Worm (Caenorhabditis elegans) whole organism, mixed stage, embryonic: ENCODE measurements around the gene grl-22.

ENCODE experiments used
- blmp-1 ChIP-seq: fragments of 150-350 bp; optimal IDR thresholded peaks from 2 replicates; lab custom pipeline; 2014; ENCODE audit warnings: missing biosample characterization, missing genetic modification characterization
- ceh-83 ChIP-seq: fragments of 200-800 bp; sonication (Bioruptor generic); optimal IDR thresholded peaks from 2 replicates; lab custom pipeline; 2018; ENCODE audit warnings: mild to moderate bottlenecking, missing genetic modification characterization, missing compliant biosample characterization
- cnd-1 ChIP-seq: fragments of 200-800 bp; sonication (Bioruptor generic); optimal IDR thresholded peaks from 2 replicates; lab custom pipeline; 2018; ENCODE audit warnings: mild to moderate bottlenecking, missing genetic modification characterization, missing compliant biosample characterization
- elt-3 ChIP-seq: fragments of 150-350 bp; optimal IDR thresholded peaks from 2 replicates; lab custom pipeline; 2014; ENCODE audit warnings: missing biosample characterization, missing genetic modification characterization
- lsy-2 ChIP-seq: fragments of 150-350 bp; optimal IDR thresholded peaks from 2 replicates; lab custom pipeline; 2014; ENCODE audit warnings: missing biosample characterization, missing genetic modification characterization
- nhr-2 ChIP-seq: fragments of 150-350 bp; optimal IDR thresholded peaks from 2 replicates; lab custom pipeline; 2014; ENCODE audit warnings: missing biosample characterization, missing genetic modification characterization
- nhr-76 ChIP-seq: sonication (generic microtip); optimal IDR thresholded peaks from 2 replicates; lab custom pipeline; 2017; ENCODE audit warnings: missing biosample characterization, missing genetic modification characterization
- snpc-4 ChIP-seq: fragments of 150-350 bp; optimal IDR thresholded peaks from 2 replicates; lab custom pipeline; 2014; ENCODE audit warnings: missing biosample characterization, missing genetic modification characterization
- unc-39 ChIP-seq: fragments of 150-350 bp; optimal IDR thresholded peaks from 2 replicates; lab custom pipeline; 2014; ENCODE audit warnings: missing biosample characterization, missing genetic modification characterization
- unc-62 ChIP-seq: fragments of 150-350 bp; optimal IDR thresholded peaks from 2 replicates; lab custom pipeline; 2014; ENCODE audit warnings: missing biosample characterization, missing genetic modification reagents, missing genetic modification characterization
- zip-8 ChIP-seq: fragments of 150-350 bp; optimal IDR thresholded peaks from 2 replicates; lab custom pipeline; 2014; ENCODE audit warnings: missing biosample characterization, missing genetic modification characterization
- ztf-11 ChIP-seq: fragments of 150-350 bp; optimal IDR thresholded peaks from 2 replicates; lab custom pipeline; 2014; ENCODE audit warnings: missing biosample characterization, missing genetic modification characterization

- TF ChIP-seq nhr-2 = no peak
- TF ChIP-seq ceh-83 (GFP tag; lab: Kevin White, UChicago) = no peak
- no peak for TF ChIP-seq snpc-4 (tag; lab: Kevin White, UChicago)
- no peak for TF ChIP-seq nhr-76 (tag; lab: Kevin White, UChicago)
- TF ChIP-seq cnd-1 (tag; lab: Kevin White, UChicago) = no peak
- no peak for TF ChIP-seq ztf-11 (tag; lab: Kevin White, UChicago)
- peak; percentile 93 for TF ChIP-seq blmp-1 (tag; lab: Kevin White, UChicago)
- no peak for TF ChIP-seq lsy-2 (tag; lab: Kevin White, UChicago)
- TF ChIP-seq elt-3 = no peak
- TF ChIP-seq zip-8 (tag; lab: Kevin White, UChicago) = no peak
- no peak for TF ChIP-seq unc-62 (GFP tag; lab: Kevin White, UChicago)
- no peak for TF ChIP-seq unc-39 (tag; lab: Kevin White, UChicago)
Observed at ce11 chrIII:5422561-5423103, 8.8 kb upstream of the grl-22 start.
